Worm (Caenorhabditis elegans) whole organism, L2 larva: ENCODE results near the gene sra-35.

Experiments used
- R02D3.7 ChIP-seq: fragments of 150-350 bp; optimal IDR thresholded peaks from 2 replicates; lab custom pipeline; 2014; ENCODE audit warnings: missing biosample characterization, missing genetic modification characterization
- dmd-4 ChIP-seq: sonication (generic microtip); optimal IDR thresholded peaks from 2 replicates; lab custom pipeline; 2017; ENCODE audit warnings: missing biosample characterization, missing genetic modification characterization
- egl-27 ChIP-seq: sonication (generic microtip); optimal IDR thresholded peaks from 3 replicates; lab custom pipeline; 2017; ENCODE audit warnings: missing biosample characterization, missing genetic modification reagents, missing genetic modification characterization
- elt-1 ChIP-seq: fragments of 150-350 bp; optimal IDR thresholded peaks from 2 replicates; lab custom pipeline; 2014; ENCODE audit warnings: missing biosample characterization, missing genetic modification characterization
- lin-13 ChIP-seq: fragments of 150-350 bp; optimal IDR thresholded peaks from 2 replicates; lab custom pipeline; 2014; ENCODE audit warnings: missing biosample characterization, missing genetic modification reagents, missing genetic modification characterization
- mab-5 ChIP-seq: fragments of 150-350 bp; optimal IDR thresholded peaks from 2 replicates; lab custom pipeline; 2014; ENCODE audit warnings: missing biosample characterization, missing genetic modification characterization
- nhr-12 ChIP-seq: fragments of 150-350 bp; optimal IDR thresholded peaks from 2 replicates; lab custom pipeline; 2014; ENCODE audit warnings: missing biosample characterization, missing genetic modification characterization
- nhr-237 ChIP-seq: fragments of 150-350 bp; optimal IDR thresholded peaks from 2 replicates; lab custom pipeline; 2014; ENCODE audit warnings: missing biosample characterization, missing genetic modification characterization
- nhr-77 ChIP-seq: fragments of 150-350 bp; optimal IDR thresholded peaks from 2 replicates; lab custom pipeline; 2014; ENCODE audit warnings: missing biosample characterization, missing genetic modification characterization
- snpc-4 ChIP-seq: fragments of 150-350 bp; optimal IDR thresholded peaks from 2 replicates; lab custom pipeline; 2014; ENCODE audit warnings: missing biosample characterization, missing genetic modification characterization
- zag-1 ChIP-seq: fragments of 150-350 bp; optimal IDR thresholded peaks from 2 replicates; lab custom pipeline; 2014; ENCODE audit warnings: missing biosample characterization, missing genetic modification characterization
- ztf-11 ChIP-seq: sonication (generic microtip); optimal IDR thresholded peaks from 2 replicates; lab custom pipeline; 2017; ENCODE audit warnings: missing biosample characterization, missing genetic modification characterization

DNA sequence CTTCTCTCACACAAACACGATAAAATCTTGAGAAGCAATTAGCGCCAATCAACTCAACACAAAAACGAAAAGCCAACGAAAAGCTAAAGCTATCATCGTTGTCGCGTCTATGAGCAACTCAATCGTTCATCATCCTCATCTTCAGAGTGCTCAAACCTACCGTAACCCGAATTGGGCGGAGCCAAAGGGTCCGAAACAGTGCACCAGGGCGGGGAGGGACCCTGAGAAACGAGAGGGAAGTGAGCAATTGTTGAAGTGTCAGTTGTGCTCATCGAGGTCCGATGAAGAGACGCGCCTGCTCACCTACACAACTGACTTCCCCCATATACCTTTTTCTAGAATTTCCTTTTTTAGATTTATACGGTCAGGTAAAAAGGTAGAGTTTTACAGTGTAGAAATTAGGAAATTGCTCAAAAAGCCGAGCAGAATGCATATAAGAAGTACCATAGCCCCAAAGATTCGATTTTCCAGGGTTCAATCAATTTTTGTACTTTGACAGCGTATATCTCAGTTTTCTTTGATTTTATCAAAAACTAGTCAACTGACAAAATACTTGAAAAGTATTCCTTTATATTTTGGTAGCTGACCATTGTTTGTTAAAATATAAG is 9.3 kb downstream of the sra-35 start, which contains the start of gene hlh-1:
- TF ChIP-seq ztf-11 (tag; lab: Kevin White, UChicago) (no peak), lin-13 (GFP tag; lab: Kevin White, UChicago) (no peak), egl-27 (no peak), elt-1 (tag; lab: Kevin White, UChicago) (no peak), nhr-237 (tag; lab: Kevin White, UChicago) (no peak), mab-5 (tag; lab: Kevin White, UChicago) (no peak), dmd-4 (tag; lab: Kevin White, UChicago) (no peak), snpc-4 (tag; lab: Kevin White, UChicago) (no peak), zag-1 (no peak), nhr-77 (no peak), R02D3.7 (tag; lab: Kevin White, UChicago) (no peak), nhr-12 (no peak)
